Fruit fly (Drosophila melanogaster): Measurements from ENCODE around the gene comt.

comt gene

DNA sequence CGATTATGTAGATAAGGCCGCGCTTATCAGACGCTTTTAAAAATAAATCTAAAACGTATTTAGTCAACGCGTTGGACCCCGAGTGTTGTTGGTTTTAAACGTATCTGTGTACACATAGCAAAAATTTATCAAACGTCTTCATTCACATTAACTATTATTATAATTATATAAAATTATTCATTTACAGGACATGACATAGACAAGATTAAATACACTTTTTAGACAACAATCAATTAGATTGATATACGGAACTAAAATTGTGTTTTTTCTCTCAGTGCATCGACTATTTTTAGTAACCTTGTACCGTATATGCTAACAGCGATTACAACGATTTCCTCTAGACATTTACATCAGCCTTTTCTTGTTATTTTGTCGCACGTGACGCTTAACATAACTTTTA lies 17.9 kb downstream of the comt start:
- no peak for TF ChIP-seq CG10348 (GFP tag; IDR thresholded peaks at IDR 0.05)
- TF ChIP-seq CG13204 (GFP tag; optimal IDR thresholded peaks at IDR 0.05) = no peak
- peak; percentile 59 for TF ChIP-seq CG9948 (tag; optimal IDR thresholded peaks at IDR 0.05)
- TF ChIP-seq fd96Ca (GFP tag; IDR thresholded peaks at IDR 0.05) = no peak
- TF ChIP-seq CG34367 (tag; optimal IDR thresholded peaks at IDR 0.05) = peak; percentile 18
- peak; percentile 34 for TF ChIP-seq CG8301 (tag; optimal IDR thresholded peaks at IDR 0.05)
- TF ChIP-seq Pif1B (GFP tag; optimal IDR thresholded peaks at IDR 0.05) = peak; percentile 29
- TF ChIP-seq EcR (GFP tag; optimal IDR thresholded peaks at IDR 0.05) = no peak
- TF ChIP-seq CG32121 (GFP tag; IDR thresholded peaks at IDR 0.05) = peak; percentile 43
- TF ChIP-seq Ets98B (GFP tag; IDR thresholded peaks at IDR 0.05) = peak; percentile 18; the same call in 1 of the 2 replicates
- peak; percentile 68 for TF ChIP-seq CG8159 (tag; optimal IDR thresholded peaks at IDR 0.05)
- TF ChIP-seq CG12605 (GFP tag; IDR thresholded peaks at IDR 0.05) = peak; percentile 39; the same call in 1 of the 2 replicates
- peak; percentile 30 for TF ChIP-seq gl (tag; optimal IDR thresholded peaks at IDR 0.05)
- TF ChIP-seq Pif1A (GFP tag; optimal IDR thresholded peaks at IDR 0.05) = no peak
- TF ChIP-seq Snoo (tag; optimal IDR thresholded peaks at IDR 0.05) = peak; percentile 33
- peak; percentile 51 for TF ChIP-seq CG17806 (tag; optimal IDR thresholded peaks at IDR 0.05)
- peak; percentile 54 for TF ChIP-seq CG15710 (tag; optimal IDR thresholded peaks at IDR 0.05)
- TF ChIP-seq CG14655 (GFP tag; optimal IDR thresholded peaks at IDR 0.05) = peak; percentile 56
- no peak for TF ChIP-seq D1 (tag; optimal IDR thresholded peaks at IDR 0.05)
- 0 out of 3 replicates have a peak, but pooled peaks have one; percentile 47 for TF ChIP-seq CG4496 (GFP tag; IDR thresholded peaks at IDR 0.05)

DNA sequence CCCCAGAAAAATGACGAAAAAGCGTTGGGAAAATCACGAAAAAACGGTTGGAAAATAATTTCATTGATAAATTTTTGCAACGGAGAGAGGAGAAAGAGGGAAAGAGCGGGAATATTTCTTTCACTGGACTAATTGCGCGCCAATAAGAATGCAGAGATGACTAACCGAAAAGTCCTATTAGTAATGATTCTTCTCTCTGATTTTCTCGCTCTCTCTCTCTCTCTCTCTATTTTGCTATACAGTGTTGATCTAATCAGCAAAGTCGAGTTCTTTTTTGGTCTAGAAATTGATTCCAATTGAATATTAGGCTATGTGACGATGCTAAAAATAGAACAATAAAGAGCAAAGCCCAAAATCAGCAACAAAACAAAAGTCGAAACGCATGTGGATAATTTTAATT lies 18.3 kb downstream of the comt start:
- TF ChIP-seq EcR (GFP tag; optimal IDR thresholded peaks at IDR 0.05) (no peak), CG8301 (tag; optimal IDR thresholded peaks at IDR 0.05) (no peak), CG10348 (GFP tag; IDR thresholded peaks at IDR 0.05) (no peak), CG13204 (GFP tag; optimal IDR thresholded peaks at IDR 0.05) (no peak), CG12605 (GFP tag; IDR thresholded peaks at IDR 0.05) (no peak), CG32121 (GFP tag; IDR thresholded peaks at IDR 0.05) (no peak), Pif1A (GFP tag; optimal IDR thresholded peaks at IDR 0.05) (no peak), rn (GFP tag; IDR thresholded peaks at IDR 0.05) (no peak), CG34367 (tag; optimal IDR thresholded peaks at IDR 0.05) (no peak), fd96Ca (GFP tag; IDR thresholded peaks at IDR 0.05) (no peak), CG15710 (tag; optimal IDR thresholded peaks at IDR 0.05) (no peak), CG17806 (tag; optimal IDR thresholded peaks at IDR 0.05) (no peak), Pif1B (GFP tag; optimal IDR thresholded peaks at IDR 0.05) (no peak), CG4496 (GFP tag; IDR thresholded peaks at IDR 0.05) (no peak), gl (tag; optimal IDR thresholded peaks at IDR 0.05) (no peak), D1 (tag; optimal IDR thresholded peaks at IDR 0.05) (no peak), Snoo (tag; optimal IDR thresholded peaks at IDR 0.05) (no peak)

DNA sequence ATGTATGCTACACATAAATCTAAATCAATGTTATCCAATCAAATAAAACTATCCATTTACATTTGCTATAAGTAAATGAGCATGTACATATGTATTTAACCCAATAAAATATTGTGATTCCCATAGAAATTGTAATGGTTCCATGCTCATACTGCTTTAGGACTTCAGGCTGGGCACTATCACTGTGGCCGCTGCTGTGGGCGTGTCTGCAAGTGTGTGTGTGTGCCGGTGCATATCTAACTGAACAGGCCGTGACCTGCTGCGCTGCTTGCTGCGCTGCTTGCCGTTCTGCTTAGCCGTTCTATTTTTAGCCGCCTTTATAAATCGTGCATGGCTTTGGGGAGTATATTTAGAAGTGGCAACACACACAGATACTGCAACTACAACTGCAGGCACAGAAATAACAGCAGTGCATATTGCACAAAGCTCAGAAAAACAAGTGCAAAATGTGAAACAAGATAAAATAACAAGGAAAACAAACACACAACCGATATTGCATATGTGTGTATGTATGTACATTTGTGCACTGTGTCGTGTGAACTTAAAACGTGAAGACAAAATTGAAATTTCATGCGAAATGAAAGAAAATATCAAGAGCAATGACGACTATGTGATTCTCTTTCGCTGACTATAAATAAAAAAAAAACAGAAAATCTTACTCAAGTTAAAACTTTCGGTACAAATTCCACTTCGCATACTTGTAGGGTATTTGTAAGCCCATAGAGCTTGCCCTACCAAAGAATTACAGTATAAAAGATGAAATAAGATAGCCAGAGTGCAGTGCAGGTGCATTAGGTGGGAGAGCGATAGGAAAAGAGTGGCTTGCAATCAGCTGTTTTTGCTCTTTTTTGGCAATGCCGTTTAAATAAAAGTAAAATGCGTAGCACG lies 19.0 kb downstream of the comt start:
- TF ChIP-seq CG14655 (GFP tag; optimal IDR thresholded peaks at IDR 0.05) = peak; percentile 46
- no peak for TF ChIP-seq D1 (tag; optimal IDR thresholded peaks at IDR 0.05)
- TF ChIP-seq CG34367 (tag; optimal IDR thresholded peaks at IDR 0.05) = peak; percentile 21
- peak; percentile 22 for TF ChIP-seq Pif1A (GFP tag; optimal IDR thresholded peaks at IDR 0.05)
- peak; percentile 31 for TF ChIP-seq CG9948 (tag; optimal IDR thresholded peaks at IDR 0.05)
- TF ChIP-seq CG15710 (tag; optimal IDR thresholded peaks at IDR 0.05) = peak; percentile 14
- no peak for TF ChIP-seq gl (tag; optimal IDR thresholded peaks at IDR 0.05)
- TF ChIP-seq Ets98B (GFP tag; IDR thresholded peaks at IDR 0.05) = no peak; the same call in none of the 2 replicates
- peak; percentile 38; the same call in 1 of the 2 replicates for TF ChIP-seq rn (GFP tag; IDR thresholded peaks at IDR 0.05)
- no peak for TF ChIP-seq CG13204 (GFP tag; optimal IDR thresholded peaks at IDR 0.05)
- peak; percentile 51 for TF ChIP-seq CG32121 (GFP tag; IDR thresholded peaks at IDR 0.05)
- TF ChIP-seq CG12605 (GFP tag; IDR thresholded peaks at IDR 0.05) = no peak; the same call in 1 of the 2 replicates
- TF ChIP-seq EcR (GFP tag; optimal IDR thresholded peaks at IDR 0.05) = peak; percentile 7
- no peak for TF ChIP-seq CG10348 (GFP tag; IDR thresholded peaks at IDR 0.05)
- peak; percentile 44 for TF ChIP-seq CG8301 (tag; optimal IDR thresholded peaks at IDR 0.05)
- peak; percentile 75 for TF ChIP-seq CG4496 (GFP tag; IDR thresholded peaks at IDR 0.05)
- peak; percentile 74 for TF ChIP-seq fd96Ca (GFP tag; IDR thresholded peaks at IDR 0.05)
- peak; percentile 67 for TF ChIP-seq Pif1B (GFP tag; optimal IDR thresholded peaks at IDR 0.05)
- TF ChIP-seq CG17806 (tag; optimal IDR thresholded peaks at IDR 0.05) = peak; percentile 55
- peak; percentile 61 for TF ChIP-seq Snoo (tag; optimal IDR thresholded peaks at IDR 0.05)
- TF ChIP-seq CG8159 (tag; optimal IDR thresholded peaks at IDR 0.05) = peak; percentile 59

DNA sequence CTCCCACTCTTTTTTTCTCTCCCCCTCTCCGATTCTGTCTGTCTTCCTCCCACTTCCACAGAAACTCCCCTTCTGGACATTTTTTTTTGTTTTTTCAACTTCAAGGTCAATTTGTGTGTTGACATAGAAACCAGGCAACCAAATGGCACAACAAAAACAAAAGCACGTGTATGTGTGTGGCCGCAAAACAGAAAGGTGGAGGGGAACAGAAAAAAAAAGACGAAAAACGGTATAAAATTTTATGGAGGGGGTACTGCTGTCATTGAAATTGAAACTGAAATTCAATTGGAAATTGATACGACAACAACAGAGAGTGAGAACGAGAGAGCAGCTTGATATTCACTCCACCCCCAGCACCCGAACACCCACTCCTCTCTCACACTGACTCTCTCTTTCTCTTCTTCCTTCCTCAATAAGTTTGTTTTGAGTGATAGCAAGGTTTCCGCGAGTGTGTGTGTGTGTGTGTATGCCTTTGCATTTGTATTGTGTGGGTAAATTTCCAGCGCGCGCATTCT lies 19.7 kb downstream of the comt start:
- no peak for TF ChIP-seq gl (tag; optimal IDR thresholded peaks at IDR 0.05)
- no peak for TF ChIP-seq CG17806 (tag; optimal IDR thresholded peaks at IDR 0.05)
- TF ChIP-seq CG4496 (GFP tag; IDR thresholded peaks at IDR 0.05) = no peak
- no peak for TF ChIP-seq CG8159 (tag; optimal IDR thresholded peaks at IDR 0.05)
- TF ChIP-seq CG15710 (tag; optimal IDR thresholded peaks at IDR 0.05) = no peak
- no peak for TF ChIP-seq CG13204 (GFP tag; optimal IDR thresholded peaks at IDR 0.05)

DNA sequence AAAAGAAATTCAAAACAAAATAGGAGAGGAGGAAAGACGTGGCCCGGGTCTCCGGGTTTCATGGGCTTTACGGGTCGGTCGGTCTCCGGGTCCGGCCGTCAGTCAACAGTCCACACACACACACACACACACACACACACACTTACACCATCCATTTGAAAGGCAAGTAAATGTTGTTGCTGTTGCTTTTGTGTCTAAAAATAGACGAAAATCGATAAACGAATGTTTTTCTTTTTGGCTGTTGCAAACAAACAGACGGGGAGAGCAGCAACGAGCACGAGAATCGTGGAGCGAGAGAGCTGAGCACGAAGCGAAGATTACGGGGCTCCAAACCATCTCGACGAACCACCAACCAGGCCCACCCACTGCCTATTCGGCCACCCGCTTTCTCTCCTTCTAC lies 21.4 kb downstream of the comt start:
- TF ChIP-seq CG10348 (GFP tag; IDR thresholded peaks at IDR 0.05) (no peak), fd96Ca (GFP tag; IDR thresholded peaks at IDR 0.05) (no peak), CG8301 (tag; optimal IDR thresholded peaks at IDR 0.05) (no peak), CG32121 (GFP tag; IDR thresholded peaks at IDR 0.05) (no peak), CG8159 (tag; optimal IDR thresholded peaks at IDR 0.05) (no peak), CG13204 (GFP tag; optimal IDR thresholded peaks at IDR 0.05) (no peak)
